Fruit fly (Drosophila melanogaster) whole organism, adult: ENCODE measurements around the gene Exo70.

Experiments used
- CG12768 ChIP-seq: fragments of 200-800 bp; sonication (Bioruptor generic); optimal IDR thresholded peaks from 2 replicates; lab custom pipeline; 2017; ENCODE audit warnings: missing biosample characterization, missing genetic modification characterization, mild to moderate bottlenecking, moderate library complexity, missing genetic modification reagents
- CG1620 ChIP-seq: fragments of 200-800 bp; sonication (Bioruptor generic); optimal IDR thresholded peaks from 2 replicates; lab custom pipeline; 2016; ENCODE audit warnings: missing biosample characterization, missing genetic modification characterization
- CG33017 ChIP-seq: fragments of 200-800 bp; sonication (Bioruptor generic); optimal IDR thresholded peaks from 2 replicates; lab custom pipeline; 2018; ENCODE audit warnings: missing biosample characterization, mild to moderate bottlenecking, missing genetic modification characterization, moderate library complexity
- CG5204 ChIP-seq: fragments of 200-800 bp; sonication (Bioruptor generic); optimal IDR thresholded peaks from 2 replicates; lab custom pipeline; 2016; ENCODE audit warnings: missing biosample characterization, missing genetic modification characterization
- CG7101 ChIP-seq: fragments of 200-800 bp; sonication (Bioruptor generic); optimal IDR thresholded peaks from 2 replicates; lab custom pipeline; 2018; ENCODE audit warnings: missing biosample characterization, mild to moderate bottlenecking, missing genetic modification characterization, moderate library complexity
- Hr96 ChIP-seq: fragments of 200-800 bp; sonication (Bioruptor generic); optimal IDR thresholded peaks from 2 replicates; lab custom pipeline; 2016; ENCODE audit warnings: missing biosample characterization, missing genetic modification characterization
- Mnt ChIP-seq: fragments of 200-800 bp; sonication (Bioruptor generic); optimal IDR thresholded peaks from 2 replicates; lab custom pipeline; 2016; ENCODE audit warnings: missing biosample characterization, mild to moderate bottlenecking, missing genetic modification characterization
- bab1 ChIP-seq: fragments of 200-800 bp; sonication (Bioruptor generic); optimal IDR thresholded peaks from 3 replicates; lab custom pipeline; 2019; ENCODE audit warnings: missing biosample characterization, mild to moderate bottlenecking, missing genetic modification characterization, moderate library complexity
- cic ChIP-seq: fragments of 200-800 bp; sonication (Bioruptor generic); optimal IDR thresholded peaks from 2 replicates; lab custom pipeline; 2017; ENCODE audit warnings: missing biosample characterization, mild to moderate bottlenecking, missing genetic modification characterization, moderate library complexity
- kay ChIP-seq: fragments of 200-800 bp; sonication (Bioruptor generic); peaks from one replicate; lab custom pipeline; 2016; ENCODE audit warnings: missing biosample characterization, missing genetic modification characterization, borderline replicate concordance
- ovo ChIP-seq: fragments of 200-800 bp; sonication (Bioruptor generic); optimal IDR thresholded peaks from 2 replicates; lab custom pipeline; 2016; ENCODE audit warnings: missing biosample characterization, missing genetic modification characterization
- toe ChIP-seq: fragments of 200-800 bp; sonication (Bioruptor generic); optimal IDR thresholded peaks from 2 replicates; lab custom pipeline; 2016; ENCODE audit warnings: missing biosample characterization, missing genetic modification characterization

DNA sequence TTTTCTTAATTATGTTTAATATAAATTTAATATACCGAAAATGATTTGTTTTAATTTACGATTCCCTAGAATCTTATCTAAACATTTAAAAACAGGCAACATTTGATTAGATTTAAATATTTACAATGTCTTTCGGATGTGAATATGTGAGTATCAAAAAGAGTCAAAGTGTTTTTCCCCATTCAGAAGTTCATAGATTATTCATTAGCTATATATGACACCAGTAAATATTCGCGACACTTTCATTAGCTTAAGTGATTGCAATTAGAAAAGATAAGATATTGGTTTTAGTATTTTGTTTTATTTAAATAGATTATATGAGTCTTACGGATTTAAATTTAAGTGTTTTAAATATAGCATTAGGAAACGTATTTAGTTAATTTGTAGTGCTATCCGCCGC is 17.5 kb upstream of the Exo70 start:
- TF ChIP-seq kay (GFP tag; lab: Kevin White, UChicago) (no peak), CG7101 (no peak), CG12768 (GFP tag; lab: Kevin White, UChicago) (no peak), CG33017 (tag; lab: Kevin White, UChicago) (no peak), ovo (GFP tag; lab: Kevin White, UChicago) (no peak), toe (GFP tag; lab: Kevin White, UChicago) (no peak), Mnt (GFP tag; lab: Kevin White, UChicago) (no peak), bab1 (no peak), CG5204 (GFP tag; lab: Kevin White, UChicago) (no peak), cic (GFP tag; lab: Kevin White, UChicago) (no peak), Hr96 (GFP tag; lab: Kevin White, UChicago) (no peak), CG1620 (GFP tag; lab: Kevin White, UChicago) (no peak)
